Worm (Caenorhabditis elegans): ENCODE measurements around the gene adt-3.

DNA sequence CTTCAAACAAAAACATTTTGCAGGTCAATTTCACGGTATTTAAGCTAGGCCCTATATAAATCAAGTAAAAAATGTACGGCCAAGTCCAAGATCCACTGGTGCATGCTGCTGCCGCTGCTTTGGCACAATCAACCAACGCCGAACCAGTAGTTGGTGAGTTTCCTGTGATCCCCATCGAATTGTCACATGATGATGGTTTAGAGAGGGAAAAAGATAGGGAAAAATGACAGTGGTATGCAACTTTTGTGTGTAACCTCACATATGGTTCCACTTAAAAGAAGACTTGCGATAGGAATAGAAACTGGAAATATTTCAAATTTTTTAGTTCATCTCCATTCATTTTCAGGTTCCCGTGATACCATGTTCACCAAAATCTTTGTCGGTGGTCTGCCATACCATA, 26.9 kb upstream of the adt-3 start, which contains the start of gene sup-12:
- no peak for TF ChIP-seq ref-1 (GFP tag; conservative IDR thresholded peaks at IDR 0.05)
- no peak for TF ChIP-seq flt-1 (GFP tag; IDR thresholded peaks at IDR 0.05)
- no peak for TF ChIP-seq klf-2 (GFP tag; conservative IDR thresholded peaks at IDR 0.05)
